Worm (Caenorhabditis elegans) whole organism, early embryonic: ENCODE results near the gene ntl-4.

ENCODE experiments used
- F13C5.2 ChIP-seq: sonication (generic microtip); optimal IDR thresholded peaks from 2 replicates; lab custom pipeline; 2017; ENCODE audit warnings: mild to moderate bottlenecking, missing genetic modification characterization, inconsistent platforms, missing compliant biosample characterization
- aly-1 ChIP-seq: sonication (generic microtip); optimal IDR thresholded peaks from 2 replicates; lab custom pipeline; 2016; ENCODE audit warnings: missing genetic modification characterization, missing compliant biosample characterization
- ama-1 ChIP-seq: fragments of 150-350 bp; optimal IDR thresholded peaks from 2 replicates; lab custom pipeline; 2014
- ceh-13 ChIP-seq: fragments of 200-800 bp; sonication (Bioruptor generic); optimal IDR thresholded peaks from 2 replicates; lab custom pipeline; 2018; ENCODE audit warnings: mild to moderate bottlenecking, missing genetic modification characterization, missing compliant biosample characterization
- flt-1 ChIP-seq: fragments of 200-800 bp; sonication (Bioruptor generic); IDR thresholded peaks from 2 replicates; pipeline ENCODE4 v1.3.6; 2022; ENCODE audit warnings: missing genetic modification characterization, missing compliant biosample characterization
- hnd-1 ChIP-seq: sonication (generic microtip); optimal IDR thresholded peaks from 2 replicates; lab custom pipeline; 2016; ENCODE audit warnings: missing genetic modification characterization, missing compliant biosample characterization
- pes-1 ChIP-seq: fragments of 200-800 bp; sonication (Bioruptor generic); IDR thresholded peaks from 2 replicates; pipeline ENCODE4 v1.3.6; 2022; ENCODE audit warnings: missing genetic modification reagents, missing genetic modification characterization, missing compliant biosample characterization
- scrt-1 ChIP-seq: fragments of 200-800 bp; sonication (Bioruptor generic); IDR thresholded peaks from 2 replicates; pipeline ENCODE4 v1.3.6; 2022; ENCODE audit warnings: missing genetic modification characterization, missing compliant biosample characterization
- sea-1 ChIP-seq: fragments of 200-800 bp; sonication (Bioruptor generic); conservative IDR thresholded peaks from 2 replicates; pipeline ENCODE4 v1.3.6; 2022; ENCODE audit warnings: missing genetic modification characterization, missing compliant biosample characterization
- tbx-11 ChIP-seq: fragments of 200-800 bp; sonication (Bioruptor generic); IDR thresholded peaks from 2 replicates; pipeline ENCODE4 v1.3.6; 2022; ENCODE audit warnings: missing genetic modification characterization, missing compliant biosample characterization
- tbx-37 ChIP-seq: fragments of 200-800 bp; sonication (Bioruptor generic); conservative IDR thresholded peaks from 2 replicates; pipeline ENCODE4 v1.3.6; 2022; ENCODE audit warnings: missing genetic modification reagents, missing genetic modification characterization, missing compliant biosample characterization
- tra-4 ChIP-seq: sonication (generic microtip); optimal IDR thresholded peaks from 2 replicates; lab custom pipeline; 2017; ENCODE audit warnings: missing genetic modification characterization, missing compliant biosample characterization

ce11 chrIV:7877255-7877654, 33.1 kb upstream of the ntl-4 start:
- no peak for TF ChIP-seq ama-1 (lab: Kevin White, UChicago)
- TF ChIP-seq tbx-11 (GFP tag; lab: Robert Waterston, UW): no peak
- TF ChIP-seq scrt-1: no peak
- no peak for TF ChIP-seq hnd-1 (tag; lab: Kevin White, UChicago)
- no peak for TF ChIP-seq ceh-13 (GFP tag; lab: Kevin White, UChicago)
- no peak for TF ChIP-seq F13C5.2 (tag; lab: Kevin White, UChicago)
- TF ChIP-seq tbx-37 (GFP tag; lab: Robert Waterston, UW): no peak
- no peak for TF ChIP-seq pes-1 (GFP tag; lab: Robert Waterston, UW)
- TF ChIP-seq sea-1: no peak
- TF ChIP-seq tra-4 (tag; lab: Kevin White, UChicago): no peak
- TF ChIP-seq flt-1 (GFP tag; lab: Robert Waterston, UW): no peak
- no peak for TF ChIP-seq aly-1
